Worm (Caenorhabditis elegans): ENCODE measurements around the gene pax-3.

- TF ChIP-seq ama-1 (optimal IDR thresholded peaks at IDR 0.05) (no peak), ZK546.5 (tag; optimal IDR thresholded peaks at IDR 0.05) (no peak), dmd-4 (tag; optimal IDR thresholded peaks at IDR 0.05) (no peak), nhr-77 (tag; optimal IDR thresholded peaks at IDR 0.05) (no peak), Y55F3AM.14 (GFP tag; optimal IDR thresholded peaks at IDR 0.05) (no peak), nhr-12 (tag; optimal IDR thresholded peaks at IDR 0.05) (no peak), ceh-82 (tag; optimal IDR thresholded peaks at IDR 0.05) (no peak), egl-27 (tag; optimal IDR thresholded peaks at IDR 0.05) (no peak), lin-13 (GFP tag; optimal IDR thresholded peaks at IDR 0.05) (no peak)
These were observed 16.4 kb downstream of the pax-3 start for ce11 chrII:10162785-10163184.

Data from whole organism, L2 larva.